Fruit fly (Drosophila melanogaster) whole organism: ENCODE data around the gene sip2.

Source experiments
- CG8478 ChIP-seq: fragments of >200 bp; optimal IDR thresholded peaks from 2 replicates; lab custom pipeline; 2018; ENCODE audit warnings: inconsistent platforms
- usp ChIP-seq: fragments of >200 bp; optimal IDR thresholded peaks from 2 replicates; lab custom pipeline; 2017; ENCODE audit warnings: missing biosample characterization, missing genetic modification characterization, mixed read lengths

DNA sequence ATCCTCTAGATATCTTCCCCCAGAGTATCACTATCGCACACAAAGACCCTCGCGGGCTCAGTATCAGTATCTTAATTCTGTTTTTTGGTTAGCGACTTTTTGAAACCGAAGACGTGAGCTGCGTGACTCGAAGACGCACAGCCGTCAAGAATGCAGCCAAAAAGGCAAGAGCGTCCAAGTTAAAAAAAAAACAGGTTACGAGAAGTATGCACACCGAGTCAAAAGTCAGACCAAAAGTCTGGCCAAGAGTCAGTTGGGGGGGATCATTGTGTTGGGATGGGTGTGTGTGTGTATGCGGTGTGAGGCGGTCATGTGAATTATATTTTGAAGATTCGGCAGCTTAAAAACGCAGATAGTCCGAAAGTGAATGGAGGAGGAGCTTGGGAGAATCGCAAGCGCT, 41.6 kb upstream of the sip2 start:
- TF ChIP-seq CG8478 (lab: Kevin White, UChicago), result no peak
- no peak for TF ChIP-seq usp (GFP tag; lab: Kevin White, UChicago)
